Worm (Caenorhabditis elegans) whole organism, young adult: Measurements from ENCODE around the gene sri-48.
"Not testable (repeated sequence)": the region's sequence is repeated elsewhere in the genome, so short reads cannot be mapped to it uniquely, and the experiment has no call there.

Source experiments
- C17E4.6 ChIP-seq: fragments of 200-800 bp; sonication (Bioruptor generic); IDR thresholded peaks from 2 replicates; pipeline ENCODE4 v1.3.6; 2022; ENCODE audit warnings: missing genetic modification reagents, missing genetic modification characterization, missing compliant biosample characterization
- F10E7.11 ChIP-seq: sonication (generic microtip); optimal IDR thresholded peaks from 2 replicates; lab custom pipeline; 2017; ENCODE audit warnings: mild to moderate bottlenecking, missing genetic modification characterization, moderate library complexity, missing compliant biosample characterization
- F39B2.1 ChIP-seq: fragments of 200-800 bp; sonication (Bioruptor generic); IDR thresholded peaks from 2 replicates; pipeline ENCODE4 v1.3.6; 2022; ENCODE audit warnings: missing genetic modification reagents, missing genetic modification characterization, missing compliant biosample characterization
- F52B5.7 ChIP-seq: sonication (generic microtip); optimal IDR thresholded peaks from 2 replicates; lab custom pipeline; 2016; ENCODE audit warnings: mild to moderate bottlenecking, missing genetic modification characterization, missing compliant biosample characterization
- F57A8.1 ChIP-seq: fragments of 200-800 bp; sonication (Bioruptor generic); optimal IDR thresholded peaks from 2 replicates; lab custom pipeline; 2018; ENCODE audit warnings: mild to moderate bottlenecking, missing genetic modification characterization, moderate library complexity, missing compliant biosample characterization
- F57C9.4 ChIP-seq: sonication (generic microtip); optimal IDR thresholded peaks from 2 replicates; lab custom pipeline; 2017; ENCODE audit warnings: mild to moderate bottlenecking, missing genetic modification characterization, missing compliant biosample characterization
- Y79H2A.3 ChIP-seq: fragments of 200-800 bp; sonication (Bioruptor generic); conservative IDR thresholded peaks from 2 replicates; pipeline ENCODE4 v1.3.6; 2022; ENCODE audit warnings: missing genetic modification reagents, missing genetic modification characterization, missing compliant biosample characterization
- attf-6 ChIP-seq: fragments of 200-800 bp; sonication (Bioruptor generic); IDR thresholded peaks from 2 replicates; pipeline ENCODE4 v1.3.6; 2022; ENCODE audit warnings: missing genetic modification reagents, missing genetic modification characterization, missing compliant biosample characterization
- bed-2 ChIP-seq: fragments of 200-800 bp; sonication (Bioruptor generic); IDR thresholded peaks from 2 replicates; pipeline ENCODE4 v1.3.6; 2022; ENCODE audit warnings: missing genetic modification reagents, missing genetic modification characterization, missing compliant biosample characterization
- ccch-3 ChIP-seq: fragments of 200-800 bp; sonication (Bioruptor generic); optimal IDR thresholded peaks from 2 replicates; lab custom pipeline; 2018; ENCODE audit warnings: mild to moderate bottlenecking, missing genetic modification characterization, missing compliant biosample characterization
- ceh-27 ChIP-seq: fragments of 200-800 bp; sonication (Bioruptor generic); optimal IDR thresholded peaks from 2 replicates; lab custom pipeline; 2018; ENCODE audit warnings: mild to moderate bottlenecking, missing genetic modification characterization, moderate library complexity, missing compliant biosample characterization
- ceh-79 ChIP-seq: sonication (generic microtip); optimal IDR thresholded peaks from 2 replicates; lab custom pipeline; 2017; ENCODE audit warnings: mild to moderate bottlenecking, missing genetic modification characterization, missing compliant biosample characterization
- ceh-91 ChIP-seq: fragments of 200-800 bp; sonication (Bioruptor generic); IDR thresholded peaks from 2 replicates; pipeline ENCODE4 v1.3.6; 2022; ENCODE audit warnings: missing genetic modification reagents, missing genetic modification characterization, missing compliant biosample characterization
- chd-7 ChIP-seq: sonication (generic microtip); optimal IDR thresholded peaks from 2 replicates; lab custom pipeline; 2016; ENCODE audit warnings: mild to moderate bottlenecking, missing genetic modification characterization, moderate library complexity, missing compliant biosample characterization
- dpff-1 ChIP-seq: sonication (generic microtip); optimal IDR thresholded peaks from 2 replicates; lab custom pipeline; 2017; ENCODE audit warnings: mild to moderate bottlenecking, missing genetic modification characterization, missing compliant biosample characterization
- fkh-3 ChIP-seq: sonication (generic microtip); optimal IDR thresholded peaks from 2 replicates; lab custom pipeline; 2016; ENCODE audit warnings: mild to moderate bottlenecking, missing genetic modification characterization, missing compliant biosample characterization
- gei-17 ChIP-seq: fragments of 200-800 bp; sonication (Bioruptor generic); optimal IDR thresholded peaks from 2 replicates; lab custom pipeline; 2018; ENCODE audit warnings: mild to moderate bottlenecking, missing genetic modification characterization, missing compliant biosample characterization
- hmg-20 ChIP-seq: fragments of 200-800 bp; sonication (Bioruptor generic); IDR thresholded peaks from 2 replicates; pipeline ENCODE4 v1.3.6; 2022; ENCODE audit warnings: missing genetic modification reagents, missing genetic modification characterization, missing compliant biosample characterization
- lag-1 ChIP-seq: fragments of 200-800 bp; sonication (Bioruptor generic); IDR thresholded peaks from 2 replicates; pipeline ENCODE4 v1.3.6; 2022; ENCODE audit warnings: missing genetic modification reagents, missing genetic modification characterization, missing compliant biosample characterization
- let-607 ChIP-seq, 2 experiments: fragments of 200-800 bp in 1 of 2; sonication (Bioruptor generic) in 1 of 2; sonication (generic microtip) in 1 of 2; optimal IDR thresholded peaks; 2 replicates each; lab custom pipeline; 2016 to 2018; ENCODE audit warnings: mild to moderate bottlenecking in 2 of 2, missing compliant biosample characterization in 2 of 2, missing genetic modification characterization in 2 of 2, moderate library complexity in 2 of 2, missing genotype in 1 of 2
- lin-40 ChIP-seq: sonication (generic microtip); optimal IDR thresholded peaks from 2 replicates; lab custom pipeline; 2016; ENCODE audit warnings: missing genetic modification characterization, mild to moderate bottlenecking, missing compliant biosample characterization, missing genotype, missing genetic modification reagents
- lir-1 ChIP-seq: fragments of 200-800 bp; sonication (Bioruptor generic); conservative IDR thresholded peaks from 2 replicates; pipeline ENCODE4 v1.3.6; 2022; ENCODE audit warnings: missing genetic modification reagents, missing genetic modification characterization, missing compliant biosample characterization
- mxl-1 ChIP-seq: sonication (generic microtip); optimal IDR thresholded peaks from 2 replicates; lab custom pipeline; 2016; ENCODE audit warnings: missing genetic modification characterization, missing compliant biosample characterization
- nfya-2 ChIP-seq: fragments of 200-800 bp; sonication (Bioruptor generic); IDR thresholded peaks from 2 replicates; pipeline ENCODE4 v1.3.6; 2022; ENCODE audit warnings: missing genetic modification reagents, missing genetic modification characterization, missing compliant biosample characterization
- nfyb-1 ChIP-seq: fragments of 200-800 bp; sonication (Bioruptor generic); IDR thresholded peaks from 2 replicates; pipeline ENCODE4 v1.3.6; 2022; ENCODE audit warnings: missing genetic modification reagents, missing genetic modification characterization, missing compliant biosample characterization
- pbrm-1 ChIP-seq: fragments of 200-800 bp; sonication (Bioruptor generic); IDR thresholded peaks from 2 replicates; pipeline ENCODE4 v1.3.6; 2022; ENCODE audit warnings: missing genetic modification reagents, missing genetic modification characterization, missing compliant biosample characterization
- rec-8 ChIP-seq, 2 experiments: sonication (generic microtip); optimal IDR thresholded peaks; 2 replicates each; lab custom pipeline; 2016; ENCODE audit warnings: mild to moderate bottlenecking in 2 of 2, missing genetic modification characterization in 2 of 2, missing genetic modification reagents in 2 of 2, missing genotype in 2 of 2, missing biosample characterization in 1 of 2, missing compliant biosample characterization in 1 of 2, moderate library complexity in 1 of 2
- sea-2 ChIP-seq: fragments of 200-800 bp; sonication (Bioruptor generic); IDR thresholded peaks from 2 replicates; pipeline ENCODE4 v1.3.6; 2022; ENCODE audit warnings: missing genetic modification characterization, missing compliant biosample characterization
- somi-1 ChIP-seq: fragments of 200-800 bp; sonication (Bioruptor generic); optimal IDR thresholded peaks from 2 replicates; lab custom pipeline; 2018; ENCODE audit warnings: mild to moderate bottlenecking, missing genetic modification characterization, missing compliant biosample characterization
- tbx-9 ChIP-seq: sonication (generic microtip); optimal IDR thresholded peaks from 2 replicates; lab custom pipeline; 2016; ENCODE audit warnings: borderline replicate concordance, missing genetic modification characterization, inconsistent platforms, missing compliant biosample characterization
- ztf-22 ChIP-seq: fragments of 200-800 bp; sonication (Bioruptor generic); optimal IDR thresholded peaks from 2 replicates; lab custom pipeline; 2018; ENCODE audit warnings: mild to moderate bottlenecking, missing genetic modification characterization, moderate library complexity, missing compliant biosample characterization
- ztf-6 ChIP-seq: fragments of 200-800 bp; sonication (Bioruptor generic); IDR thresholded peaks from 2 replicates; pipeline ENCODE4 v1.3.6; 2022; ENCODE audit warnings: missing genetic modification reagents, missing genetic modification characterization, missing compliant biosample characterization

The sri-48 gene

DNA sequence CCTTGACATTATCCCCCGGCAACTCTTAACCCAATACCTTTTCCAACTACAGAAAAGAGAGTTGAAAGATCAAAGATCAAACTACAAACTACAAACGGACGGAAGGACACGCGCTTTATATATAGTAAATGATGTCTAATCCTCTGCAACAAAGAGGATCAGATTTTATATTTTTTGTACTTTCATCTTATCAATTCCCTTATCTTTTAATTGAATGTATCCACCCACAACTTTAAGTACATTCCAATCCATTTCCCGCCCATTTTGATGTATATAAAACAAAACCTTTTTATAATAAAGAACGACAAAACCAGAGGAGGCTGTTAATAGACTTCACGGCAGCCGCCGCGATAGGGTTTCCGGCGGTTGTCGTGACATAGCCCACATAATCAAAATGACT, 23.5 kb downstream of the sri-48 start, which contains the start of gene sri-40:
TSS of gene sri-40 (plus strand) at position 301 of the 400 bp plus-strand sequence.
- TF ChIP-seq ccch-3; tbx-9 (tag; lab: Kevin White, UChicago); ceh-27 (GFP tag; lab: Kevin White, UChicago): not testable (repeated sequence)
- TF ChIP-seq, all 124 proteins: peak for 0; not testable (repeated sequence) for 124

- TF ChIP-seq lag-1 (GFP tag; lab: Robert Waterston, UW): no peak
- TF ChIP-seq let-607 (tag; optimal IDR thresholded peaks at IDR 0.05; lab: Kevin White, UChicago): no peak
- no peak for TF ChIP-seq sea-2 (GFP tag; lab: Robert Waterston, UW)
- no peak for TF ChIP-seq gei-17 (GFP tag; lab: Kevin White, UChicago)
- TF ChIP-seq mxl-1 (tag; lab: Kevin White, UChicago): no peak
- TF ChIP-seq somi-1: no peak
- TF ChIP-seq lin-40 (tag; lab: Kevin White, UChicago): no peak
- no peak for TF ChIP-seq nfyb-1 (GFP tag; lab: Robert Waterston, UW)
- no peak for TF ChIP-seq lir-1 (GFP tag; lab: Robert Waterston, UW)
- TF ChIP-seq C17E4.6 (GFP tag; lab: Robert Waterston, UW): no peak
Observed at ce11 chrII:3172176-3172575, 29.0 kb downstream of the sri-48 start, which contains the start of gene Y27F2A.10. TSS of gene Y27F2A.10 (minus strand) at chrII:3172276.

ce11 chrII:3170089-3170488, 31.1 kb downstream of the sri-48 start, which contains the start of gene fbxc-55:
TSS of gene fbxc-55 (minus strand) at chrII:3170189.
- TF ChIP-seq attf-6 (GFP tag; lab: Robert Waterston, UW): no peak
- TF ChIP-seq F10E7.11 (tag; lab: Kevin White, UChicago): no peak
- no peak for TF ChIP-seq gei-17 (GFP tag; lab: Kevin White, UChicago)
- no peak for TF ChIP-seq F57C9.4 (tag; lab: Kevin White, UChicago)

DNA sequence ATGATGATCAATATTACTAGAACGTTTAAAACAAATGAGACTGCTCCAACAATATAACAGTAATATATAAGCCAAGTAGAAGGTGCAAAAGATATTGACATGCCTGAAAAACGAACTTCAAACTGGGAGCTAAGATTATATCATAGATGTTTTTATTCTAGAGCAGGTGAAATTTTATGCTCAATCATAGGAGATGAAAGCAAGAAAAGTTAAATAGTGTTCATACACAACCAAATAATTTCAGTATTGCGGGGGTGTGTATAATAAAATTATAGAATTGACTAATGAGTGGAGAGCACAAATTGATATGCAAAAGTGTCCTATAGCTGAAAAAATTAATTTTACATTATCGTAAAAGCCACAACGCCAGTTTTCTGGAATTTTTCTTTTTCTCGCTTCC, 42.2 kb downstream of the sri-48 start, which contains the start of gene sri-34:
TSS of gene sri-34 (minus strand) at position 101 of the 400 bp plus-strand sequence.
- no peak for TF ChIP-seq fkh-3 (tag; lab: Kevin White, UChicago)
- no peak for TF ChIP-seq rec-8 (tag; optimal IDR thresholded peaks at IDR 0.05; lab: Kevin White, UChicago)
- TF ChIP-seq ztf-22 (GFP tag; lab: Kevin White, UChicago): no peak
- no peak for TF ChIP-seq let-607 (tag; optimal IDR thresholded peaks at IDR 0.05; lab: Kevin White, UChicago)
- no peak for TF ChIP-seq F57A8.1
- no peak for TF ChIP-seq F52B5.7
- no peak for TF ChIP-seq hmg-20 (GFP tag; lab: Robert Waterston, UW)
- TF ChIP-seq F57C9.4 (tag; lab: Kevin White, UChicago): no peak
- TF ChIP-seq nfya-2 (GFP tag; lab: Robert Waterston, UW): no peak
- TF ChIP-seq ztf-6: no peak
- no peak for TF ChIP-seq bed-2 (GFP tag; lab: Robert Waterston, UW)

DNA sequence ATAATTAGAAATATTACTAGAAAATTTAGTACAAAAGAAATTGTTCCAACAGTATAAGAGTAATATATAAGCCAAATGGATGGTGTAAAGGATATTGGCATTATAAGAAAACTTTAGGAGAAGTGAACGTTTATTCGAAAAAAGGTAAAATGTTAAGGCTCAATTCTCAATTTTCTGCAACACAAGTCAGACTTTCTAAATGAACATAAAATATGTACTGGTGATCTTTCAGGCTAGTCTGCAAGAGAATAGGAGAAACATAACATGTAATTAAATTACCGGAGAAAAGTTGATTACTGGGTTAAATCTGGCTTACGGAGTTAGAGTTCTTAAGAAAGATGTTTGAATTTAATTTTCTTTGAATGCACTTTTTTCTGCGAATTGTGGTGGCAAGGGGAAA, 44.4 kb downstream of the sri-48 start, which contains the start of gene sri-33:
TSS of gene sri-33 (minus strand) at position 101 of the 400 bp plus-strand sequence.
- TF ChIP-seq Y79H2A.3 (GFP tag; lab: Robert Waterston, UW) (no peak), F39B2.1 (GFP tag; lab: Robert Waterston, UW) (no peak), dpff-1 (no peak), pbrm-1 (GFP tag; lab: Robert Waterston, UW) (no peak), ceh-79 (tag; lab: Kevin White, UChicago) (no peak), ceh-91 (GFP tag; lab: Robert Waterston, UW) (no peak), ccch-3 (no peak), chd-7 (no peak), lir-1 (GFP tag; lab: Robert Waterston, UW) (no peak), nfyb-1 (GFP tag; lab: Robert Waterston, UW) (no peak)
- TF ChIP-seq, all 124 proteins: peak for 0
